Worm (Caenorhabditis elegans): ENCODE results near the gene usp-33.

usp-33 gene

ce11 chrX:15616443-15616842, 25.3 kb downstream of the usp-33 start, which contains the start of gene ergi-3:
Gene ergi-3, minus strand, starts transcription at chrX:15616753.
- TF ChIP-seq unc-62 (GFP tag; optimal IDR thresholded peaks at IDR 0.05), result no peak
- peak; percentile 78 for TF ChIP-seq snu-23 (GFP tag; optimal IDR thresholded peaks at IDR 0.05)
- peak; percentile 47 to 82 for TF ChIP-seq lsy-2 (tag; optimal IDR thresholded peaks at IDR 0.05)
- peak; percentile 5 for TF ChIP-seq jun-1 (tag; optimal IDR thresholded peaks at IDR 0.05)
- TF ChIP-seq xbp-1 (tag; optimal IDR thresholded peaks at IDR 0.05), result peak; percentile 69
- TF ChIP-seq swsn-7 (tag; optimal IDR thresholded peaks at IDR 0.05), result peak; percentile 56
- peak; percentile 64 for TF ChIP-seq nhr-20 (tag; optimal IDR thresholded peaks at IDR 0.05)
- peak in 1 of 2 experiments; percentile 60 for TF ChIP-seq mdl-1 (tag; optimal IDR thresholded peaks at IDR 0.05)
- no peak for TF ChIP-seq ceh-88 (GFP tag; IDR thresholded peaks at IDR 0.05)
- no peak for TF ChIP-seq ztf-11 (tag; optimal IDR thresholded peaks at IDR 0.05)
- TF ChIP-seq grh-1 (GFP tag; IDR thresholded peaks at IDR 0.05), result no peak
- TF ChIP-seq fkh-4 (tag; optimal IDR thresholded peaks at IDR 0.05; ENCODE audit: borderline replicate concordance), result no peak
- TF ChIP-seq vab-15 (tag; optimal IDR thresholded peaks at IDR 0.05), result no peak
- peak; percentile 46 for TF ChIP-seq dsc-1 (tag; optimal IDR thresholded peaks at IDR 0.05)
- peak; percentile 12 for TF ChIP-seq zag-1 (tag; optimal IDR thresholded peaks at IDR 0.05)
- peak; percentile 23 for TF ChIP-seq nhr-90 (tag; optimal IDR thresholded peaks at IDR 0.05; ENCODE audit: poor library complexity)
- TF ChIP-seq blmp-1 (tag; optimal IDR thresholded peaks at IDR 0.05), result peak; percentile 80
- peak; percentile 47 for TF ChIP-seq snpc-4 (tag; optimal IDR thresholded peaks at IDR 0.05)
- peak; percentile 17 for TF ChIP-seq rnt-1 (tag; optimal IDR thresholded peaks at IDR 0.05)
- TF ChIP-seq elt-3 (tag; optimal IDR thresholded peaks at IDR 0.05), result peak in 2 of 6 experiments; percentile 23 to 48
- peak; percentile 49 to 78 for TF ChIP-seq lin-35 (GFP tag; optimal IDR thresholded peaks at IDR 0.05)
- TF ChIP-seq mep-1 (tag; optimal IDR thresholded peaks at IDR 0.05), result peak; percentile 86
- peak; percentile 12 for TF ChIP-seq nhr-77 (tag; optimal IDR thresholded peaks at IDR 0.05)
- 0 out of 2 replicates have a peak, but pooled peaks have one; percentile 16 for TF ChIP-seq nhr-19 (GFP tag; conservative IDR thresholded peaks at IDR 0.05)
- TF ChIP-seq C16A3.4 (tag; optimal IDR thresholded peaks at IDR 0.05), result peak; percentile 73
- TF ChIP-seq lin-15B (tag; optimal IDR thresholded peaks at IDR 0.05), result peak; percentile 58
- TF ChIP-seq ceh-63 (GFP tag; optimal IDR thresholded peaks at IDR 0.05), result no peak
- peak; percentile 92 for TF ChIP-seq lin-14 (GFP tag; optimal IDR thresholded peaks at IDR 0.05)
- peak in 2 of 3 experiments; percentile 28 to 57 for TF ChIP-seq dpl-1 (GFP tag; optimal IDR thresholded peaks at IDR 0.05)
- peak; percentile 34 to 51 for TF ChIP-seq efl-1 (optimal IDR thresholded peaks at IDR 0.05)
- peak; percentile 9 to 77 for TF ChIP-seq efl-1 (GFP tag; optimal IDR thresholded peaks at IDR 0.05 in 1 of 2)
- peak; percentile 30 for TF ChIP-seq tbx-2 (tag; optimal IDR thresholded peaks at IDR 0.05)
- TF ChIP-seq nhr-84 (tag; optimal IDR thresholded peaks at IDR 0.05), result peak; percentile 29
- TF ChIP-seq mef-2 (tag; optimal IDR thresholded peaks at IDR 0.05), result no peak
- TF ChIP-seq lin-13 (GFP tag; optimal IDR thresholded peaks at IDR 0.05), result peak; percentile 27
- TF ChIP-seq skn-1 (tag; optimal IDR thresholded peaks at IDR 0.05), result peak; percentile 40
- peak; percentile 35 for TF ChIP-seq hpl-2 (GFP tag; optimal IDR thresholded peaks at IDR 0.05)
- no peak for TF ChIP-seq mab-9 (GFP tag; IDR thresholded peaks at IDR 0.05)
- TF ChIP-seq nhr-47 (tag; optimal IDR thresholded peaks at IDR 0.05), result peak; percentile 54
- no peak for TF ChIP-seq aly-2 (tag; optimal IDR thresholded peaks at IDR 0.05)
- TF ChIP-seq fkh-8 (tag; optimal IDR thresholded peaks at IDR 0.05), result peak; percentile 15
- TF ChIP-seq aha-1 (tag; optimal IDR thresholded peaks at IDR 0.05), result no peak
- TF ChIP-seq unc-130 (tag; optimal IDR thresholded peaks at IDR 0.05), result peak; percentile 82
- TF ChIP-seq nhr-71 (tag; optimal IDR thresholded peaks at IDR 0.05), result peak; percentile 67
- TF ChIP-seq ceh-82 (tag; optimal IDR thresholded peaks at IDR 0.05), result peak in 2 of 3 experiments; percentile 1 to 79
- peak; percentile 28 for TF ChIP-seq fos-1 (tag; optimal IDR thresholded peaks at IDR 0.05)
